Worm (Caenorhabditis elegans): ENCODE data around the gene Y43F8B.1.

The Y43F8B.1 gene

DNA sequence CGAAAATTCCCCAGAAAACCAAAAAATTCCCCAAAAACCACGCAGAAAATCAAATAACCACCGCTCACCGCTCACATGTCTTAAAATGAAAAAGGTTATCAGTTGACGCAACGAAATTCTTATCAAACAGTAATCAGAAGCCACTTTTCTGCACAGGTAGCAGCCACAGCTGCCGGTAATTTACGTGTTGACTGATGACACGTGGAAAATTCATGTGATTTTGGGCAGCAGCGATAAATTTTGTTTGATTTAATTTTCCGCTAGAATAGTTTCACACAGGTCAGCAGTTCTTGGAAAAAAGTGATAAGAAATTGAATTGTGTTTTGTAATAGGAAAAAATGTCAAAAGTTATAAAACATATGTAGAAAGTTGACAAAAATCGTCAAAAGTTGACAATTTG, 18.4 kb downstream of the Y43F8B.1 start:
- TF ChIP-seq unc-62 (GFP tag; optimal IDR thresholded peaks at IDR 0.05), result no peak

DNA sequence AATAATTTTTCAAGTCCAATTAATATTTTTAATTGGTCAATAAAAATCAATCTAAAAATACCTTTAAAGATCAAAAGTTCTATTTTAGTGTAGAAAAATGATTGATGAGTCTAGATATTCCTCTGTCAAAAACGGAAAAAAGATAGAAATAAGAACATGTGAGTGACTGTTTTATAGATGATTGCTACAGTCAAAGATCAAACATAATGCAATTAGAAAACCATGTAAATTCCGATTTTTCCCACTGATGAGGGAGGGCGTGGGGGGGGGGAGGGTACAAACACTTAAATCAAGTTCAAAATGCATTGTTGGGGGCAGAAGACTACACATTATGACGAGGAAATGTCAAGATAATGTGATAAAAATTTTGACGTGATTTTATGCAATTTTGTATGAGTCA, 19.8 kb downstream of the Y43F8B.1 start:
- TF ChIP-seq unc-62 (GFP tag; optimal IDR thresholded peaks at IDR 0.05), result no peak

DNA sequence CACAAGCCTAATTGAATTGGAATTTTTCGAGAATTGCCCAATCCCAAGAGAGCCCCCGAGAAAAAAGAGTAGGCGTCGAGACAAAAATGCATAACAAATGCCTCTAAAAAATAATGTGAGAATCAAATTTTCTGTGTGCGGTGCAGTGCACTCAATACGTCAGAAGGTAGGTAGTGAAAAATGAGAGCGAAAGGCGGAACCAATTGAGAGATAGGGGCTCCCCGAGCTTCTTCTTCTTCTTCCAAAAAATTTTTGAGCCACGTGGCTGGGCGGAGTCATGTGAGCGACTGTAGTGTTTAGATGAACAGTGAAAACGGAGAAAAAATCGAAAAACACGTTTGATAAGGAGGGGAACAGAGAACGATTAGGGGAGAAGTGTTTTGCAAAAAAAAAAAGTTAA, 21.4 kb downstream of the Y43F8B.1 start:
- no peak for TF ChIP-seq unc-62 (GFP tag; optimal IDR thresholded peaks at IDR 0.05)

DNA sequence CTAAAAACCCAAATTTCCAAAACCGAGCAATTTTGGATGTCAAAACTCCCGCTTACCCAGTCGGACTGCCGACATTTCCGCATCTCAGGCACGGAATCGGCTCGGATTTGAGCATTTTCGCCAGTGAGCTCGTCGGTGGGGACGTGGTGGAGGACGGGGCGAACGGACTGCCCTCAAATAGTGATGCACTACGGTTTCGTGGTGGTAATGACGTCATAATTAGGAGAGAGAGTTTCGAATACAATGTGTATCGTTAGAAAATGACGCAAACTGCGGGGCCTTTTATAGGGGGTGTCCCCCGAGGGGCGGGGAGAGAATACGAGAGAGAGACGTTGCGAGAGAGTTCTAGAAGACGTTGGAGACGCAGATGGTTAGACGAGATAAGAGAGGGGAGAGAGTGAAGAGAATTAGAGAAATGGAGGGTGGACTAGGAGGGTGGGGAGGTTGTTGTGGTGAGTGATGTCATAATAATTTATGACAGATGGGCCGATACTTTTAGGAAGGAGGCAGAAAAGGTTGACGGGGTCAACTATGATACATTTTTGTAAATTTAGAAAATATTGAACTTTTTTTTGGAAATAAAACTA, 23.4 kb downstream of the Y43F8B.1 start:
- peak; percentile 44 for TF ChIP-seq unc-62 (GFP tag; optimal IDR thresholded peaks at IDR 0.05)

DNA sequence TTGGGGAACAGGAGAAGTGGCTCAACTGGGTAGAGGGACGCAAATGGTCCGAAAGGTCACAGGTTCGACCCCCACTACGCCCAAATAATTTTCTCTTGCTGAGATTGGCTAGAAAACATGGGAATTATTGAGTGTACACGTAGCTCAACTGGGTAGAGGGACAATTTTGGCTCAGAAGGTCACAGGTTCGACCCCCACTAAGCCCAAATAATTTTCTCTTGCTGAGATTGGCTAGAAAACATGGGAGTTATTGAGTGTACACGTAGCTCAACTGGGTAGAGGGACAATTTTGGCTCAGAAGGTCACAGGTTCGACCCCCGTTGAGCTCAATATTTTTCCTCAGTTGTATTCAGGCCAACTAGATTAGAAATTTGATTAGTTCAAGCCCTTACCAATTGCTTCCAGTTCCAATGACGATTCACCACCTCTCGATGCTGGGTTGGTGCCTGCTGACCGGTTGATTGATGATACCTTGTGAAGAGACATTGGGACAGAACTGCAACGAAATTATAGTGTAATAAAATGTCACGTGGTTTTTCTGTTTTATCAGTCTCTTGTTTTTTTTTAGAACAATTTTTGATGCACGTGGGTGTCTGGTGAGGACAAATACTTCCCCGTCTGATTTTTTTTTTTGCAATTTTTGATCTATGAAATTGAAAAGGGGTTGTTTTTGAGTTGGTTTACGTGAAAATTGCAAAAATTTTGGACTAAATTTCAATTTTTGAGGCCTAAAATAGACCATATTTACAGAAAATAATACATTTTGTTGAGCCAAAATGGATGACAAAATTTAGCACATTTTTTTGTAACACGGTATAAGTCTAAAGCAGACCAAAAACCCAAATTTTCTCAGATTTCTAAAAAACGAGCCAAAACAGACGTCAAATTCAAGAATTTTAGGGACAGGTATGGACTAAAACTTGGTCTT, 24.4 kb downstream of the Y43F8B.1 start:
- no peak for TF ChIP-seq unc-62 (GFP tag; optimal IDR thresholded peaks at IDR 0.05)

DNA sequence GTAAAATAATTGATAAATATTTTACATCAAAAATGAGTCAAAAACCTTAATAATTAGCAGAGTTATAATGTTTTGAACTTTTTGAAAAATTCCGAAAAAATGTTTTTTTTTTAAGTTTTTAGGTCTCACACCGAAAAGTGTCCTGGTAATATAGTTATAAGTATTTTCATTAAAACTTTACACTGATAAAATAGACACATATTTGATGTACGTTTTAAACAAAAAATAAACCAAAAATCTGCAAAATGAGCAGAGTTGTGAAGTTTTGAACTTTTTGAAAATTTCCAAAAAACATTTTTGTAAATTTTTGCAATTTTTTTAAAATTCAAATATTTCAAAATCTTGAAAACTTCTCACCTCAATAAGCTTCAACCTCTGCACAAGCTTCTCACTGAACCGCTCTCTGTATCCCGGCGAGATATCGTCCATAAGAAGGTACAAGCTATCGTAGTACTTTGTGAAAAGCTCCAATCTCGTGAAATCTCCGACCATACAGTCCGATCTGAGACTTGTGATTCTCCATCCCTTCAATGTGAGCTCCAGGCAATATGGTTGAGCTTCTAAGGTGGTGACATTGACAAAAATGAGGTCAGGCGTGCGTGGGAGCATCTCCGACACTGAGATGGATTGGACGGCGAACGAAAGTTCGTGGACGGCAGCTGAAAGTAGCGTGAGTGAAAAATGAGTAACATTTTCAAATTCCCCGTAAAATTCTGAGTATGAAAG, 25.2 kb downstream of the Y43F8B.1 start:
- no peak for TF ChIP-seq unc-62 (GFP tag; optimal IDR thresholded peaks at IDR 0.05)

DNA sequence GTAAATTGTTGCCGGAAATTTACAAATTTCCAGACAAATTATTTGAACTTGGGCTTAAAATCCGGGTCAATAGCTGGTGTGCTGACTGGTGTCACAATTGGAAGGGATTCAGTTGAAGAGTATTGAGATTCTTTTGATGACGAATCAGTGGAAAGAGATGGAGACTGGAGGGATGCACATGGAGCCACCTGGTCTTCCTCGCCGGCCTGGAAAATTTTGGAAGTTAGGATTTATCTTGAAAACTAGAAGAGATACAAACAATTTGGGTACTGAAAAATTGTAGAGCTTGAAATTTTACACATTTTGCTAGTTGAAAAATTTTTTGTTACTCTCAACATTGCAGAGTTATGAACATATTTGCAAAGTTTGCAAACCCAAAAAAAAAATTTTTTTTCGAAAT, 25.9 kb downstream of the Y43F8B.1 start:
- no peak for TF ChIP-seq unc-62 (GFP tag; optimal IDR thresholded peaks at IDR 0.05)

DNA sequence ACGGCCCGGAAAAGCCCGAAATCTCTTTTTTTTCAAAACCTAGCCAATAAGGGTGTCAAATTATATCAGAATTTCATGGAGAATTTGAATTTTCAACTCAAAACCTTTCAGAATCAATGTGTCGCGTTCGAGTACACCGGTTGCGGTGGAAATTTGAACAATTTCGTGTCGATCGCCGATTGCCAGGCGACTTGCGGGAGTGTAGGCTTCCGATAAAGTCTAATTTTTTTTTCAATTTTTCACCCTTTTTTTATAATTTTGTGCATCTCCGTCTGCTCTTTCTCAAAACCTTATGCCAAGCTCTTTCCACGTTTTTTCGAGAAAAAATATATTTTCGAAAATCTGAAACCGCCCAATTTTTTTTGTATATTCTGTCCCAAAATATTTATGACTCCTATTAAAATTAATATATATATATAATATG, 26.5 kb downstream of the Y43F8B.1 start:
- TF ChIP-seq unc-62 (GFP tag; optimal IDR thresholded peaks at IDR 0.05), result no peak

DNA sequence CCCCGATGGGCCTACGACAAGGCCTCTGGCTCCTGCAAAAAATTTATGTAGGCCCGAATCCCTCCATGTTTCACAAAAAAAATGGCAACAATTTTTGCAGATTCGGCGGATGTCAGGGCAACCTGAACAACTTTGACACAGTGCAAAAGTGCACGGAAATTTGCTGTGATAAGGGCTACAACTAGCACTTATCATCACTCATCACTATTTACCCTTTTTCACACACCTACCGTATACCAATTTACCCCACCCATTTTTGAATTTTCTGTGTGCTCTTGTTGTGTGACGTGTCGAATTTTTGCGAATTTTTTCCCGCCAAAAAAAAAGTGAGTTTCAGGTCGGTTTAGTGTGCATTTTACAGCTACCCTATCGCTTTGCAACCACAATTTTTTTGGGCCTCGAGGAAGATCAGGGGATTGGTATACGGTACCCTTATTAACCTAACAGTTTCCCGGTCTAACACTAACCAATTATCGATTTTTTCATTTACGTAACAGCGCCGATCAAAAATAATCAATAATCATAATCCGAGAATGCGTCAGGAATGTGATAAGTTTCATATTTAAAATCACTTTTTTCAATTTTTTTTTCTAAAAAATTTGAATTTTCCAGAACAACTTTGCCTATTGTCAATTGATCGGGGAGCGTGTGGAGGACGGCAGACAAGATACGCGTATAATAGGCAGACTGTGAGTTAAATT, 27.4 kb downstream of the Y43F8B.1 start:
- TF ChIP-seq unc-62 (GFP tag; optimal IDR thresholded peaks at IDR 0.05), result no peak

DNA sequence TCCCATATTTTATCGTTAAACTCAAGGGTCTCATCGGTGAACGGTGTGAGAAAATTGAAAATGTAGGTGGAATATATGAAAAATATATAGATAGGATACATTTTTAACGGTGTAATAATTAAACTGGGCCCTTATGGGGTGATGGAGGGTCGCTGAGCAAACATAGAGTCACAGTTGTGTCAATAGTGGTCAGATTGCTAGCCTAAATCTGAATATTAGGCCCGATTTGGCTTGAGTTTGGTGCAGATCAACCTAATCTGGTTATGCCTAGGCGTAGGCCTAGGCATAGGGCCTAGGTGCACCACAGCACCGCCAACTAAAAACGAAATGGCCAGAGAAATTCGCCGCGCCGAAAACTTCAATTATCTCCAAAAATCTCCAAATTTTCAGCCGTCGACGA, 32.4 kb downstream of the Y43F8B.1 start, which contains the start of gene phy-4:
phy-4 (minus strand) TSS at position 101 of the 400 bp plus-strand sequence.
- no peak for TF ChIP-seq unc-62 (GFP tag; optimal IDR thresholded peaks at IDR 0.05)

DNA sequence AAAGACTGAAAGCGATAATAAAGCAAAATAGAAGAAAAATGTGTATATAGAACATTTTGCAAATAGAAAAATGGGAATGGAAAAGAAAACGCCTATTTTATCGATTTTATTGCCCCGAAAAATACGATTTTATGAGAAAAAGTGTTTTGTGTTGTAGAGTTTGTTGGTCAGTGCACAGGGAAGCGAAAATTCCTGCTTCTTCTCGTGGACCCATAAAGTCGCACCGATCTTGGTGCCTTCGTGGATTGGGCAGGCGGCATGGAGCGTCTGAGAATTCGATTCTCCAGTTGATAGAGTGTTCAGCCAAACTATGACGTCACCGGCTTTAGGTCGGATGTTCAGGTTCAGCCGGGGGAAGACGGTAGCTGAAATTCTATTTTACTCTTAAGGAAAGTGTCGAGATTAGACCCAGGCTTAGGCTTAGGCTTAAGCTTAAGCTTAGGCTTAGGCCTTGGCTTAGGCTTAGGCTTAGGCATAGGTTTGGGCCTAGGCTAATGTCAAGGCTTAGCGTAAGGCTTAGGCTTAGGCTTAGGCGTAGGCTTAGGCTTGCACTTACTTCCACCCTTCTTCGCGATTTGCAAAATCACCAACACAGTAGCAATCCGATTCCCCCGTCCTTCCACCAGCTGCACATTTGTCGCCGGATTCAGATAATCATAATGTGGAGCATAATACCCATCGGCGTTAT, 33.6 kb downstream of the Y43F8B.1 start, which contains the start of gene Y43F8B.19:
Y43F8B.19 (minus strand) TSS at position 51 of the 688 bp plus-strand sequence.
- no peak for TF ChIP-seq unc-62 (GFP tag; optimal IDR thresholded peaks at IDR 0.05)

DNA sequence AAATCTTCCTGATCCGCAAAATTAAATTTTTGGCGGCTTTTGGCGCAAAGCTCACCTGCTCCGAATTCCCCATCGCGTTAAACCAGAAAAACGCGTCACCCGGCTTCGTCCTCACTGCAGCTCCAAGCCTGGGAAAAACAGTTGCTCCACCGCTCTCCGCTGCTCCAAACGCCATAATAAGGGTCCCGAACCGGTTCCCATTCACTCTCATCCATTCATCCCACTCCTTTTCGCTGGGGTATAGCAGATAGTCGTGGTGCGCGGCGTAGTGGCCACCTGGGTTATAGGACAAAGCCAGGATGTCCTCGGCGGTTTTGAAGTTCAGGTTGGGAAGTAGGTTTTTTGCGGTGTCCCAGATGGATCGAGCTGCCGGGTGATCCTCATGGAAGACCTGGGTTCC, 35.1 kb downstream of the Y43F8B.1 start:
- no peak for TF ChIP-seq unc-62 (GFP tag; optimal IDR thresholded peaks at IDR 0.05)

DNA sequence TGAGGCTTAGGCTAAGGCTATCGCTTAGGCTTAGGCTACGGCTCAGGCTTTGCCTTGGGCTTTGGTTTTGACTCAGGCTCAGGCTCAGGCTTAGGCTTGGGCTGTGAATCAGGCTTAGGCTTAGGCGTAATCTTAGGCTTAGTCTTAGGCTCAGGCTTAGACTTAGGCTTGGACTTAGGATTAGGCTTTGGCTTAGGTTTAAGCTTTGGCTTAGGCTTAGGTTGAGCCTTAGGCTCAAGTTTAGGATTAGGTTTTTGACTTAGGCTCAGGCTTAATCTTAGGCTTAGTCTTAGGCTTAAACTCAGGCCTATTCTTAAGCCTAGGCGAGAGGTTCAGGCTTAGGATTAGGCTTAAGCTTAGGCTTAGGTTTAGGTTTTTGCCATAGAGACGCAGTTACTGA, 35.6 kb downstream of the Y43F8B.1 start:
- TF ChIP-seq unc-62 (GFP tag; optimal IDR thresholded peaks at IDR 0.05), result no peak

DNA sequence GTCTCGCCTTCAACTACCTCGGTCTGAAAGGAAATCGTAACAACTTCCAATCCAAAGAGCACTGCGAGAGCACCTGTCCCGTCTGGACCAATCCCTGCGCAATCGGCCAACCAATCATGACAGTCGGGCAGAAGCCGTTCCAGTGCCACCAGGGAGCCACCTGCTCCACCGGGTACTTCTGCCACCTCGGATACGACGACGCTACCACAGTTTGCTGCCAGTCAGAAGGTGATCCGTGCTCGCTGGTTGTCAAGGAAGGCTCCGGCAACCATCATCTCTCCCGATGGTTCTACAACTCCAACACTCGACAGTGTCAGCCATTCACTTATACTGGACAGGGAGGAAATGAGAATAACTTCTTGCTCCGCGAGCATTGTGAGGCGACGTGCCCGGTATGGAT, 36.9 kb downstream of the Y43F8B.1 start:
- no peak for TF ChIP-seq unc-62 (GFP tag; optimal IDR thresholded peaks at IDR 0.05)

DNA sequence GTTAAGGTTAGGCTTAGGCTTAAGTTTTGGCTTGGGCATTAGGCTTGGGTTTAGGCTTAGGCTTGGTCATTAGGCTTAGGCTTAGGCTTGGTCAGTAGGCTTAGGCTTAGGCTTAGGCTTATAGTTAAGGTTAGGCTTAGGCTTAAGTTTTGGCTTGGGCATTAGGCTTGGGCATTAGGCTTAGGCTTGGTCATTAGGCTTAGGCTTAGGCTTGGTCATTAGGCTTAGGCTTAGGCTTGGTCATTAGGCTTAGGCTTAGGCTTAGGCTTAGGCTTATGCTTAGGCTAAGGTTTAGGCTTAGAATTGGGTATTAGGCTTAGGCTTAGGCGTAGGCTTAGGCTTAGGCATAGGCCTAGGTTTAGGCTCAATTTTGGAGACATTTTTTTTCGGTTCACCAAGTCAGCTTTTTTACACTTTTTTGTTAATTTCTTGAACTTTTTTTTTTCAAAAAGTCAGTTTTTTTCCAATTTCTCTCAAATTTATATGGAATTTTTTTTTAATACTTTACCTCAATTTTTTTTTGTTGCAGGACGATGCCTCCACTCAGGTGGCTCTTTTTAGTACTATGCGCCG, 43.3 kb downstream of the Y43F8B.1 start, which contains the start of gene Y43F8B.3:
Y43F8B.3 (plus strand) TSS at position 523 of the 573 bp plus-strand sequence.
- no peak for TF ChIP-seq unc-62 (GFP tag; optimal IDR thresholded peaks at IDR 0.05)
